Fruit fly (Drosophila melanogaster) Kc167 (cell line): ENCODE results near the gene PolrMT.

Experiments used
- Sin3A ChIP-seq: fragments of >200 bp; optimal IDR thresholded peaks from 2 replicates; lab custom pipeline; 2018; ENCODE audit warnings: missing external identifiers
- h ChIP-seq: fragments of >200 bp; optimal IDR thresholded peaks from 3 replicates; lab custom pipeline; 2018; ENCODE audit warnings: missing external identifiers
- insv ChIP-seq: fragments of >200 bp; optimal IDR thresholded peaks from 3 replicates; lab custom pipeline; 2018; ENCODE audit warnings: missing external identifiers
- psq ChIP-seq: fragments of >200 bp; optimal IDR thresholded peaks from 2 replicates; lab custom pipeline; 2017; ENCODE audit warnings: missing external identifiers
- ttk ChIP-seq: sonication (Bioruptor generic); optimal IDR thresholded peaks from 2 replicates; lab custom pipeline; 2017; ENCODE audit warnings: missing external identifiers

dm6 chr2L:1075753-1076152, 32.4 kb downstream of the PolrMT start:
- TF ChIP-seq psq (lab: Kevin White, UChicago) (no peak), Sin3A (lab: Kevin White, UChicago) (no peak), h (lab: Kevin White, UChicago) (no peak), insv (no peak), ttk (lab: Kevin White, UChicago) (no peak)
